Fruit fly (Drosophila melanogaster): Measurements from ENCODE around the gene Polr2A.
A peak's percentile ranks its signal among the peaks of the same experiment; 100 is the strongest.

DNA sequence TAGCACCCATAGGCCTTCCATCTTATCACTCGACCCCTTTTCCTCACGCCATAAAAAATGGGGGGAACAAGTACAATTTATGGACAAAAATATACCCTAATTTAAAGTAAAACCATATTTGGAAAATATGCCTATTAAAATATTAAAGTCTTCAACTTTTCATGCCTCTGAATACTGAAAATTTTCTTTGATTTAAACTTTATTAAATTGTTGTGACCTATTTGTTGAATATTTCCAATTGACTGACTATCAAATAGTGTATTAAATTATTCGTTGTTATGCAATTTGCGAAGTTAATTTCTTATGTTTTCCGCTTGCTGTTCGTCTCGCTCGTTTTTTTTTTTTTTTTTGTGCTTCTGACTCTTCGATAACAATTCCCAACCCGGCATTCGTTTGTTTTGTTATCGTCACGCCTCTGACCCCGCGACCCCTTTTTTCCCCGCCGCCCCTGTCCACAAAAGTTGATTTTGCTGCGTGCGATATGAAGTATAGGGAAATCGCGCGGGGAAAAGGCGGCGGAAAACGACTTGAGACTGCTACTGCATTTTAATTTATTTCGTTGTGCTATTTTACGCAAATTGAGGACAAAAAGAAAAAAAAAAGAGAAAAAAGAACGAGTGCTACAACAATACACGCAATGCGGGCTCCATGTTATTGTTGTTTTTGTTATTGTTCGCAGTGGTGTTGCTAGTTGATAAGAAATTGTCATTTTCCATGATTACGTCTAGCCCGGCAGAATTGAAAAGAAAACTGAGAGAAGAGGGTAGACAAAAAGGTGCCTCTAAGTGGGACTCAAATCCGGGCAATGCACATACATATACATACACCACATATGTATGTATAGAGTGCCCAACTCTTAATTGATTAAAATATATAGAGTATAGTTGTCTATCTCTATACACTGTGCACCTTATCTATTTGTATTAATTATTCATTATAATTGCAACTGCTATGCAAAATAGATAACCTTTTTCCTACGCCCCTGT lies 48.3 kb downstream of the Polr2A start:
- peak; percentile 47 for TF ChIP-seq odd (GFP tag; optimal IDR thresholded peaks at IDR 0.05)
- TF ChIP-seq CG10959 (GFP tag; IDR thresholded peaks at IDR 0.05): no peak

Data from whole organism, embryonic.